Fruit fly (Drosophila melanogaster): Measurements from ENCODE around the gene Cyp4d1.

Gene Cyp4d1

DNA sequence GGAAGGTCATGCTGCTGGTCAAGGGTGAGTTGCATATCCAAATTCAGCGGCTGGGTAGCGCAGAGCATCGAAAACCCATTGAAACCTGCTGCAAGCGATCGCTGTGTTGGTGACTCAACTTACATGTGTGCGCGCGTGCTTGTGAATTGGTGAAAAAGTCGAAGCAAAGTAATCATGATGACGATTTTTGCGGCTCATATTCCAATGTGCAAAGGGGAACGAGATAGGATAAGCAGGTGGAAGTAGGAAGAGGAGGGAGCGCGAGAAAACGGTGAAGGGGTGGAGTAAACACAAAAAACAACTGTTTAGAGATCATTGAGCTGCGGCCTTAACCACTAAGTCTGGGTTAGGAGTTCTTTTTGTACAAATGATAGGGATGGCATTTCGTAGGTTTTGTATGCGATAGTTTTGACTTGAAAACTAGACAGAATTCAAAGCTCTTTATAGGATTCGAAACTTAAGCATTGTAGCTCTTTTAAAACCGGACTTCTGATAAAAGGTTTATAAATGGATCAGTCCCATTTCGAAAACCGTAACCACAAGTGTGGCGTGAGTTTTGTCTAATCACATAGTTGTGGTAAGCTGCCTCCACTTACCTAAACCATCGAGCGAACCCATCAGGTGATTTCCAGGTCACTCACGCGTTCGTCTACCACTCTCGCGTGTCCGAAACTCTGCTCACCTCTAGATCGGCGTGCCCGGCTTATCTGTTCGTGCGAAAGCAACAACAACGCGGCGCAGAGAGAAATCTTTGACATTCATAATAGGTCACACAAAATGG lies 16.1 kb downstream of the Cyp4d1 start (continued):
- TF ChIP-seq pdm3 (GFP tag; optimal IDR thresholded peaks at IDR 0.05): peak; percentile 62
- TF ChIP-seq Hr39 (GFP tag; optimal IDR thresholded peaks at IDR 0.05): peak; percentile 78
- TF ChIP-seq Sox102F (GFP tag; optimal IDR thresholded peaks at IDR 0.05): peak; percentile 65
- peak; percentile 57 for TF ChIP-seq net (GFP tag; optimal IDR thresholded peaks at IDR 0.05)
- no peak for TF ChIP-seq Lpt (GFP tag; optimal IDR thresholded peaks at IDR 0.05)
- peak; percentile 5 for TF ChIP-seq fkh (GFP tag; optimal IDR thresholded peaks at IDR 0.05)
- TF ChIP-seq CG11294 (GFP tag; IDR thresholded peaks at IDR 0.05): no peak
- peak; percentile 41 for TF ChIP-seq Sox15 (GFP tag; optimal IDR thresholded peaks at IDR 0.05)
- TF ChIP-seq acj6 (GFP tag; optimal IDR thresholded peaks at IDR 0.05): peak; percentile 62
- no peak for TF ChIP-seq CG16779 (tag; optimal IDR thresholded peaks at IDR 0.05)
- TF ChIP-seq achi (GFP tag; optimal IDR thresholded peaks at IDR 0.05): peak; percentile 37
- peak; percentile 60 for TF ChIP-seq CG8119 (GFP tag; IDR thresholded peaks at IDR 0.05)
- TF ChIP-seq Ets96B (tag; optimal IDR thresholded peaks at IDR 0.05): peak; percentile 30
- peak; percentile 13 for TF ChIP-seq dsx (GFP tag; optimal IDR thresholded peaks at IDR 0.05; ENCODE audit: poor library complexity, severe bottlenecking)
- TF ChIP-seq fd59A (GFP tag; optimal IDR thresholded peaks at IDR 0.05): peak; percentile 45
- peak; percentile 9 for TF ChIP-seq CG8632 (GFP tag; optimal IDR thresholded peaks at IDR 0.05)
- peak; percentile 47 for TF ChIP-seq CG10631 (GFP tag; optimal IDR thresholded peaks at IDR 0.05)
- TF ChIP-seq CG7368 (GFP tag; optimal IDR thresholded peaks at IDR 0.05): peak; percentile 45
- TF ChIP-seq Sox14 (GFP tag; optimal IDR thresholded peaks at IDR 0.05): peak; percentile 47
- TF ChIP-seq CG34406 (GFP tag; optimal IDR thresholded peaks at IDR 0.05): peak; percentile 6
- peak; percentile 73 for TF ChIP-seq lz (GFP tag; optimal IDR thresholded peaks at IDR 0.05)
- TF ChIP-seq CG6163 (GFP tag; IDR thresholded peaks at IDR 0.05): no peak
- peak; percentile 47; the same call in 2 of the 3 replicates for TF ChIP-seq eg (GFP tag; IDR thresholded peaks at IDR 0.05)
- TF ChIP-seq svp (GFP tag): peak; percentile 90
- peak; percentile 48 for TF ChIP-seq CG11902 (GFP tag; optimal IDR thresholded peaks at IDR 0.05)
- peak; percentile 37 to 61 for TF ChIP-seq ss (GFP tag; optimal IDR thresholded peaks at IDR 0.05)
- peak; percentile 52 for TF ChIP-seq CG4318 (GFP tag; optimal IDR thresholded peaks at IDR 0.05)
- peak; percentile 67 for TF ChIP-seq topi (GFP tag; optimal IDR thresholded peaks at IDR 0.05)
- TF ChIP-seq Eip78C (GFP tag): peak; percentile 89
- peak; percentile 66 for TF ChIP-seq Smox (GFP tag; optimal IDR thresholded peaks at IDR 0.05)

DNA sequence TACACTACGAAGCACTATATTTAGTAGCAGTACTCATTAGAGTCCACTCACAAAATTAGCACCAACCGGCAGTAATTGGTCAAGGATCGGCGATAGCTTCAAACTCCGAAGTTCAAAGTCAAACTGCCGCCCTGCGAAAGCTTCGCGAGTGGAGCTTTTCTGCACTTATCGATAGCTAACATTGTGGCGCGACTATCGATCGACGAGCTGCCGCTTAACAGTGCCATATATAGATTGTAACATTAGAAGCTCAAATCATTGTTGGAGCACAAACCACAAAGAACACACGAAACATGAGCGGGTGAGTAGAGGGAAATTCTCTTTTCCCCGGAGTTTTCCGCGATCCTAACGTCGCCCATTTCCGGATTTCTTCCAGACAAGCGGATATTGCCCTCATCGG lies 16.9 kb downstream of the Cyp4d1 start, which contains the start of gene Pgd:
TSS of gene Pgd (plus strand) at position 23 of the 400 bp plus-strand sequence.
- TF ChIP-seq fd85E (GFP tag; optimal IDR thresholded peaks at IDR 0.05): no peak
- TF ChIP-seq dac (GFP tag; optimal IDR thresholded peaks at IDR 0.05): no peak
- TF ChIP-seq fkh (GFP tag; optimal IDR thresholded peaks at IDR 0.05): no peak
- TF ChIP-seq CG11762 (GFP tag; optimal IDR thresholded peaks at IDR 0.05; ENCODE audit: insufficient read depth): no peak
- no peak for TF ChIP-seq Eip75B (GFP tag; optimal IDR thresholded peaks at IDR 0.05)
- no peak for TF ChIP-seq CG34406 (GFP tag; optimal IDR thresholded peaks at IDR 0.05)
- TF ChIP-seq CG10669 (GFP tag; optimal IDR thresholded peaks at IDR 0.05): no peak
- no peak for TF ChIP-seq CG3032 (tag; optimal IDR thresholded peaks at IDR 0.05)
- TF ChIP-seq ss (GFP tag; optimal IDR thresholded peaks at IDR 0.05): peak in 1 of 2 experiments; percentile 28
- TF ChIP-seq CG16779 (tag; optimal IDR thresholded peaks at IDR 0.05): no peak
- peak; percentile 1 for TF ChIP-seq Sox14 (GFP tag; optimal IDR thresholded peaks at IDR 0.05)
- TF ChIP-seq CG6808 (GFP tag; optimal IDR thresholded peaks at IDR 0.05): no peak
- 0 out of 3 replicates have a peak, but pooled peaks have one; percentile 13 for TF ChIP-seq CG8119 (GFP tag; IDR thresholded peaks at IDR 0.05)
- peak; percentile 59 for TF ChIP-seq dsx (GFP tag; optimal IDR thresholded peaks at IDR 0.05; ENCODE audit: poor library complexity, severe bottlenecking)
- TF ChIP-seq net (GFP tag; optimal IDR thresholded peaks at IDR 0.05): no peak
- TF ChIP-seq CG6163 (GFP tag; IDR thresholded peaks at IDR 0.05): no peak
- no peak for TF ChIP-seq Eip93F (GFP tag; optimal IDR thresholded peaks at IDR 0.05)
- no peak for TF ChIP-seq CG6854 (GFP tag; optimal IDR thresholded peaks at IDR 0.05)
- TF ChIP-seq acj6 (GFP tag; optimal IDR thresholded peaks at IDR 0.05): no peak
- TF ChIP-seq Gug (GFP tag; IDR thresholded peaks at IDR 0.05): no peak
- no peak for TF ChIP-seq Sox15 (GFP tag; optimal IDR thresholded peaks at IDR 0.05)
- TF ChIP-seq cyc (GFP tag; optimal IDR thresholded peaks at IDR 0.05): no peak
- TF ChIP-seq Eip78C (GFP tag): no peak
- TF ChIP-seq eg (GFP tag; IDR thresholded peaks at IDR 0.05): peak; percentile 36; the same call in 2 of the 3 replicates
- no peak for TF ChIP-seq Blimp-1 (GFP tag; optimal IDR thresholded peaks at IDR 0.05)
- no peak for TF ChIP-seq Met (GFP tag; optimal IDR thresholded peaks at IDR 0.05)
- TF ChIP-seq OdsH (GFP tag; optimal IDR thresholded peaks at IDR 0.05): no peak
- peak; percentile 34; the same call in 1 of the 2 replicates for TF ChIP-seq CG15336 (GFP tag; IDR thresholded peaks at IDR 0.05)
- TF ChIP-seq CG8319 (GFP tag; optimal IDR thresholded peaks at IDR 0.05): no peak
- no peak for TF ChIP-seq CG11294 (GFP tag; IDR thresholded peaks at IDR 0.05)
- no peak for TF ChIP-seq salr (GFP tag; optimal IDR thresholded peaks at IDR 0.05)
- no peak for TF ChIP-seq Smox (GFP tag; optimal IDR thresholded peaks at IDR 0.05)
- TF ChIP-seq CG8632 (GFP tag; optimal IDR thresholded peaks at IDR 0.05): no peak
- no peak for TF ChIP-seq CG4318 (GFP tag; optimal IDR thresholded peaks at IDR 0.05)
